Fruit fly (Drosophila melanogaster): Measurements from ENCODE around the gene Cdep.

Gene Cdep

DNA sequence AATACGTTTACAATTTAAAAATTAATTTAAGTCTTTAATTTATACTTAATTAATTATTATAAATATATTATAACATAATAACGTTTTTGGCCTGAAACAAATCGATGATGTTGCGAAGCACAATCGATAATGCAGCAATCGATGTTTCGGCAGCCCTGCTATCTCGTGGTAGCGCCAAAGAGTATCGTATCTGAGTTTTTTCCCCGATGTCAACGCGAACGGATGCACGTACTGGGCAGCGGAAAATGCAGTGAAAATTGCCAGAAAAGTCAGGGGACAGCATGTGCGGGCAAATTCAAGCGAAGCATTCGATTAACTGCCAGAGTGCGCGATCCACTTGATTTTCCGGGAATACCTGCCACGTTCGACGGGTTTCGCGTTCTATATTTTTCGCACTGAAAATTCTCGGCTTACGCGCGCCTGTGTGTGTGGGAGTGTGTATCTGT, at the start of gene Cdep (continued):
- TF ChIP-seq nerfin-1 (tag; optimal IDR thresholded peaks at IDR 0.05) (no peak), CG3995 (GFP tag; optimal IDR thresholded peaks at IDR 0.05) (peak; percentile 83), psq (GFP tag; optimal IDR thresholded peaks at IDR 0.05) (no peak), CG6854 (GFP tag; optimal IDR thresholded peaks at IDR 0.05) (no peak), ap (GFP tag; IDR thresholded peaks at IDR 0.05) (no peak), CG2116 (GFP tag; optimal IDR thresholded peaks at IDR 0.05) (peak; percentile 92), Doc3 (GFP tag; IDR thresholded peaks at IDR 0.05; ENCODE audit: partially characterized antibody) (peak; percentile 94), row (GFP tag; IDR thresholded peaks at IDR 0.05) (peak; percentile 74), CG6683 (GFP tag; optimal IDR thresholded peaks at IDR 0.05) (no peak), Doc2 (GFP tag; IDR thresholded peaks at IDR 0.05) (no peak), CG10431 (GFP tag; optimal IDR thresholded peaks at IDR 0.05) (peak; percentile 29), B-H2 (GFP tag; optimal IDR thresholded peaks at IDR 0.05) (peak; percentile 80), CG18262 (tag; optimal IDR thresholded peaks at IDR 0.05) (peak; percentile 56), Abd-B (GFP tag; optimal IDR thresholded peaks at IDR 0.05) (peak; percentile 8), fru (optimal IDR thresholded peaks at IDR 0.05) (no peak), CG17802 (tag; optimal IDR thresholded peaks at IDR 0.05) (no peak), lov (optimal IDR thresholded peaks at IDR 0.05) (no peak), lov (GFP tag; IDR thresholded peaks at IDR 0.05) (no peak), Scr (GFP tag; IDR thresholded peaks at IDR 0.05; ENCODE audit: partially characterized antibody) (peak; percentile 95), CG14965 (GFP tag; optimal IDR thresholded peaks at IDR 0.05; ENCODE audit: borderline replicate concordance) (no peak), bcd (GFP tag; optimal IDR thresholded peaks at IDR 0.05) (peak; percentile 8), fu2 (GFP tag; optimal IDR thresholded peaks at IDR 0.05) (no peak), Rx (GFP tag; IDR thresholded peaks at IDR 0.05) (no peak; the same call in 1 of the 2 replicates), CHES-1-like (GFP tag; optimal IDR thresholded peaks at IDR 0.05) (no peak), CG6791 (GFP tag; IDR thresholded peaks at IDR 0.05; ENCODE audit: partially characterized antibody) (peak; percentile 95), CG15073 (GFP tag; optimal IDR thresholded peaks at IDR 0.05) (no peak)

DNA sequence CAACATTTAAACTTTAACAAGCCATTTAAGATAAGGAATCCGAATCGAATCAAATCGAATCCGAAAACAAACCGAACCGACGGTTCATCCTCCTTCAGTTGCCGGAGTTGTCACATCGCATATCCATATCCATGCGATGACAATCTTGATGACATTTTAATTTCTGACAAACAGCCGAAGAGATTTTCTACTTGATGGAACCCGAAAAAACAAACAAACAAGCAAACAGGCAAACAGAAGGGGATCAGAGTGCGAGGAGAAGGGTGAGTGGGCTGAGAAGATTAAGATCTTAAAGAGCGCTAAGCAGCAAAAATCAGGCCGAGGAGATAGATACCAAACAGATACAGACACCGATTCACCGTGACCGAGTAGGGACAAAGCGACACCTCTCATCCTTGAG, 49.2 kb upstream of the Cdep start:
- no peak for TF ChIP-seq Myb (GFP tag; optimal IDR thresholded peaks at IDR 0.05)
- peak; percentile 33 for TF ChIP-seq kni (GFP tag; optimal IDR thresholded peaks at IDR 0.05)
- peak; percentile 71 for TF ChIP-seq Kr (GFP tag; optimal IDR thresholded peaks at IDR 0.05)
- TF ChIP-seq dmrt11E (tag; optimal IDR thresholded peaks at IDR 0.05) = peak; percentile 39
- peak; percentile 45 for TF ChIP-seq CG15696 (tag; optimal IDR thresholded peaks at IDR 0.05)
- TF ChIP-seq her (GFP tag; optimal IDR thresholded peaks at IDR 0.05) = no peak
- TF ChIP-seq grn (GFP tag; optimal IDR thresholded peaks at IDR 0.05) = peak; percentile 95
- TF ChIP-seq fd102C (GFP tag; optimal IDR thresholded peaks at IDR 0.05) = peak; percentile 15
- TF ChIP-seq gsb-n (tag; optimal IDR thresholded peaks at IDR 0.05) = peak; percentile 27
- peak; percentile 1 for TF ChIP-seq D (optimal IDR thresholded peaks at IDR 0.05)
- no peak for TF ChIP-seq D (GFP tag; optimal IDR thresholded peaks at IDR 0.05)
- TF ChIP-seq tll (GFP tag; optimal IDR thresholded peaks at IDR 0.05) = peak in 1 of 2 experiments; percentile 62
- TF ChIP-seq Bteb2 (GFP tag; optimal IDR thresholded peaks at IDR 0.05) = no peak
- TF ChIP-seq pros (GFP tag; optimal IDR thresholded peaks at IDR 0.05) = no peak
- no peak for TF ChIP-seq ash1 (GFP tag; optimal IDR thresholded peaks at IDR 0.05)
- peak; percentile 18 for TF ChIP-seq oc (tag; optimal IDR thresholded peaks at IDR 0.05)
